Worm (Caenorhabditis elegans) whole organism, early embryonic: ENCODE measurements around the gene srt-74.

Experiments used
- B0310.2 ChIP-seq: sonication (generic microtip); optimal IDR thresholded peaks from 2 replicates; lab custom pipeline; 2016; ENCODE audit warnings: mild to moderate bottlenecking, missing genetic modification characterization, missing compliant biosample characterization
- ama-1 ChIP-seq: fragments of 150-350 bp; optimal IDR thresholded peaks from 2 replicates; lab custom pipeline; 2014
- hnd-1 ChIP-seq: sonication (generic microtip); optimal IDR thresholded peaks from 2 replicates; lab custom pipeline; 2016; ENCODE audit warnings: missing genetic modification characterization, missing compliant biosample characterization
- scrt-1 ChIP-seq: fragments of 200-800 bp; sonication (Bioruptor generic); IDR thresholded peaks from 2 replicates; pipeline ENCODE4 v1.3.6; 2022; ENCODE audit warnings: missing genetic modification characterization, missing compliant biosample characterization

DNA sequence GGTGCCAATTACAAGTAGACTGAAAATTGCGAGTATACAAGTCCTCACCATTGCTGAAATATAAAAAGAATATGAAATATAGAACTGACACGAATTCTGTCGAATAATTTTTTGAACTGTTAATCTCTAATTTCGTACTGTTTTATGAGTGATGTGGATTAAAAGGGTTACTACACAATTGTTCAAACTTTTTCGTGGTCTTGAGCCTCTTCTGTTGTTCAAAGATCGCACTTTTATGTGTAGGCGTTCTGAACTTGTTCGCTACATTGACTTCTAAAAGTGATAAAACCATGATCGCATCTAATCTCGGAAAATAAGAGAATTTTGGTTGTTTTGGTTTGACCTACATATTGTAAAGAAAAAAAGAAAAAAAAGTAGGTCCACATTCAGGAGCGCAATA, 34.1 kb downstream of the srt-74 start, which contains the start of gene K02E11.4:
- TF ChIP-seq B0310.2 (tag; lab: Kevin White, UChicago) = no peak
- TF ChIP-seq ama-1 (lab: Kevin White, UChicago) = no peak
- no peak for TF ChIP-seq hnd-1 (tag; lab: Kevin White, UChicago)
- TF ChIP-seq scrt-1 = no peak
